Worm (Caenorhabditis elegans) whole organism, L1 larva: ENCODE data around the gene clec-247.
"Not testable (repeated sequence)": the region's sequence is repeated elsewhere in the genome, so short reads cannot be mapped to it uniquely, and the experiment has no call there.

Experiments used
- C04F5.9 ChIP-seq: sonication (generic microtip); optimal IDR thresholded peaks from 2 replicates; lab custom pipeline; 2016; ENCODE audit warnings: missing genetic modification characterization, missing compliant biosample characterization
- F16B12.6 ChIP-seq: fragments of 150-350 bp; optimal IDR thresholded peaks from 2 replicates; lab custom pipeline; 2014; ENCODE audit warnings: missing biosample characterization, missing genetic modification characterization
- alr-1 ChIP-seq: fragments of 200-800 bp; sonication (Bioruptor generic); optimal IDR thresholded peaks from 2 replicates; lab custom pipeline; 2018; ENCODE audit warnings: borderline replicate concordance, mild to moderate bottlenecking, missing genetic modification characterization, missing compliant biosample characterization
- aly-2 ChIP-seq: fragments of 150-350 bp; optimal IDR thresholded peaks from 2 replicates; lab custom pipeline; 2014; ENCODE audit warnings: missing biosample characterization, missing genetic modification characterization
- ceh-63 ChIP-seq: fragments of 200-800 bp; sonication (Bioruptor generic); optimal IDR thresholded peaks from 2 replicates; lab custom pipeline; 2018; ENCODE audit warnings: mild to moderate bottlenecking, missing genetic modification characterization, missing compliant biosample characterization
- ceh-90 ChIP-seq: sonication (generic microtip); optimal IDR thresholded peaks from 2 replicates; lab custom pipeline; 2016; ENCODE audit warnings: missing genetic modification characterization, missing compliant biosample characterization
- ces-1 ChIP-seq: fragments of 150-350 bp; optimal IDR thresholded peaks from 2 replicates; lab custom pipeline; 2014; ENCODE audit warnings: missing biosample characterization, missing genetic modification reagents, missing genetic modification characterization
- dpl-1 ChIP-seq, 3 experiments: fragments of 150-350 bp in 2 of 3; sonication (generic microtip) in 1 of 3; optimal IDR thresholded peaks; 2 replicates each; lab custom pipeline; 2014 to 2017; ENCODE audit warnings: missing biosample characterization in 3 of 3, missing genetic modification characterization in 3 of 3, missing genetic modification reagents in 3 of 3
- efl-1 ChIP-seq, 4 experiments: fragments of 150-350 bp; optimal IDR thresholded peaks in 3 of 4; peaks in 1 of 4; 1 replicate in 1 of 4; 2 replicates in 3 of 4; lab custom pipeline; 2014; ENCODE audit warnings: missing biosample characterization in 2 of 4, missing genetic modification characterization in 2 of 4, missing genetic modification reagents in 2 of 4
- efl-3 ChIP-seq: fragments of 200-800 bp; sonication (Bioruptor generic); optimal IDR thresholded peaks from 2 replicates; lab custom pipeline; 2018; ENCODE audit warnings: mild to moderate bottlenecking, missing genetic modification characterization, missing compliant biosample characterization
- elt-2 ChIP-seq: sonication (generic microtip); optimal IDR thresholded peaks from 2 replicates; lab custom pipeline; 2016; ENCODE audit warnings: missing genetic modification characterization, mild to moderate bottlenecking, inconsistent platforms, missing compliant biosample characterization, missing genetic modification reagents
- fkh-10 ChIP-seq: sonication (generic microtip); optimal IDR thresholded peaks from 2 replicates; lab custom pipeline; 2017; ENCODE audit warnings: missing biosample characterization, missing genetic modification reagents, missing genetic modification characterization
- fkh-4 ChIP-seq: sonication (generic microtip); optimal IDR thresholded peaks from 2 replicates; lab custom pipeline; 2016; ENCODE audit warnings: missing compliant biosample characterization, missing genetic modification characterization, borderline replicate concordance
- irx-1 ChIP-seq: sonication (generic microtip); optimal IDR thresholded peaks from 2 replicates; lab custom pipeline; 2016; ENCODE audit warnings: missing genetic modification characterization, missing compliant biosample characterization
- jun-1 ChIP-seq: fragments of 150-350 bp; optimal IDR thresholded peaks from 2 replicates; lab custom pipeline; 2014; ENCODE audit warnings: missing biosample characterization, missing genetic modification reagents, missing genetic modification characterization
- lin-13 ChIP-seq: fragments of 150-350 bp; optimal IDR thresholded peaks from 2 replicates; lab custom pipeline; 2014; ENCODE audit warnings: missing biosample characterization, missing genetic modification reagents, missing genetic modification characterization
- lir-3 ChIP-seq: sonication (generic microtip); optimal IDR thresholded peaks from 2 replicates; lab custom pipeline; 2016; ENCODE audit warnings: mild to moderate bottlenecking, missing genetic modification characterization, moderate library complexity, missing compliant biosample characterization; ENCODE audit not compliant: poor library complexity
- mab-9 ChIP-seq: fragments of 200-800 bp; sonication (Bioruptor generic); IDR thresholded peaks from 2 replicates; pipeline ENCODE4 v1.3.6; 2022; ENCODE audit warnings: missing genetic modification reagents, missing genetic modification characterization, missing compliant biosample characterization
- nhr-19 ChIP-seq: fragments of 200-800 bp; sonication (Bioruptor generic); conservative IDR thresholded peaks from 2 replicates; pipeline ENCODE4 v1.3.6; 2022; ENCODE audit warnings: missing genetic modification characterization, missing compliant biosample characterization
- nhr-47 ChIP-seq: sonication (generic microtip); optimal IDR thresholded peaks from 2 replicates; lab custom pipeline; 2016; ENCODE audit warnings: mild to moderate bottlenecking, missing genetic modification characterization, moderate library complexity, missing compliant biosample characterization
- nhr-76 ChIP-seq: sonication (generic microtip); optimal IDR thresholded peaks from 2 replicates; lab custom pipeline; 2017; ENCODE audit warnings: missing biosample characterization, missing genetic modification characterization
- nhr-84 ChIP-seq: sonication (generic microtip); optimal IDR thresholded peaks from 2 replicates; lab custom pipeline; 2017; ENCODE audit warnings: missing biosample characterization, missing genetic modification characterization
- nhr-90 ChIP-seq: sonication (generic microtip); optimal IDR thresholded peaks from 2 replicates; lab custom pipeline; 2016; ENCODE audit warnings: mild to moderate bottlenecking, missing genetic modification characterization, missing compliant biosample characterization; ENCODE audit not compliant: poor library complexity
- pag-3 ChIP-seq: sonication (generic microtip); optimal IDR thresholded peaks from 2 replicates; lab custom pipeline; 2017; ENCODE audit warnings: missing genetic modification characterization, mild to moderate bottlenecking, missing compliant biosample characterization, antibody characterized with exemption, borderline replicate concordance; ENCODE audit not compliant: insufficient read depth
- pqm-1 ChIP-seq: sonication (generic microtip); optimal IDR thresholded peaks from 3 replicates; lab custom pipeline; 2017; ENCODE audit warnings: missing biosample characterization, missing genetic modification characterization
- sox-4 ChIP-seq: sonication (generic microtip); optimal IDR thresholded peaks from 2 replicates; lab custom pipeline; 2016; ENCODE audit warnings: missing genetic modification characterization, missing compliant biosample characterization
- sptf-1 ChIP-seq: fragments of 150-350 bp; optimal IDR thresholded peaks from 2 replicates; lab custom pipeline; 2014; ENCODE audit warnings: missing biosample characterization, missing genetic modification characterization
- swsn-7 ChIP-seq: sonication (generic microtip); optimal IDR thresholded peaks from 2 replicates; lab custom pipeline; 2016; ENCODE audit warnings: missing genetic modification characterization, missing compliant biosample characterization
- tbx-2 ChIP-seq: sonication (generic microtip); optimal IDR thresholded peaks from 2 replicates; lab custom pipeline; 2016; ENCODE audit warnings: missing genetic modification characterization, missing compliant biosample characterization
- unc-130 ChIP-seq: fragments of 150-350 bp; optimal IDR thresholded peaks from 2 replicates; lab custom pipeline; 2017; ENCODE audit warnings: missing biosample characterization, missing genetic modification characterization, inconsistent platforms
- unc-62 ChIP-seq: fragments of 150-350 bp; optimal IDR thresholded peaks from 2 replicates; lab custom pipeline; 2014; ENCODE audit warnings: missing biosample characterization, missing genetic modification reagents, missing genetic modification characterization
- vab-15 ChIP-seq: sonication (generic microtip); optimal IDR thresholded peaks from 2 replicates; lab custom pipeline; 2017; ENCODE audit warnings: missing genotype, mild to moderate bottlenecking, missing genetic modification characterization, missing compliant biosample characterization
- xbp-1 ChIP-seq: sonication (generic microtip); optimal IDR thresholded peaks from 2 replicates; lab custom pipeline; 2016; ENCODE audit warnings: missing genetic modification characterization, missing compliant biosample characterization
- zag-1 ChIP-seq: fragments of 150-350 bp; optimal IDR thresholded peaks from 2 replicates; lab custom pipeline; 2014; ENCODE audit warnings: missing biosample characterization, missing genetic modification characterization
- ztf-11 ChIP-seq, 2 experiments: sonication (generic microtip); optimal IDR thresholded peaks; 2 replicates each; lab custom pipeline; 2016 to 2017; ENCODE audit warnings: missing genetic modification characterization in 2 of 2, missing biosample characterization in 1 of 2, missing compliant biosample characterization in 1 of 2

clec-247 gene

DNA sequence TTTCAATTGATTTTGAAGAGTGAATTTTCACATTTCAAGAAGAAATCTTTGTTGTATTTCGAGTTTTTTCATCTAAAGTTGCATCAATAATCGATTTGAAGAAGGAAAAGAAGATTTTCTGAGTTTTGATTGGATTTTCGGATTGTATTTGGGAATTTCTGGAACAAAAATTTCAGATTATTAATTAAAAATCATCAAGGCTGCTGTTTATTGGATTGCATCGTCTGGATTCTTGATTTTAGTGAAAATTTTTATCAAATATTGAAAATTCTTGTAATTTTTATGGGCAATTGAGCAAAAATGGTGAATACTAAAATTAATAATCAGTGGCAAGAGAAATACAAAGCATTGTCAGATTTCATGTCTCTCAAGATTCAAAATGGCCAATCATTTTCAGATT, 15.8 kb downstream of the clec-247 start, which contains the start of gene Y51A2A.5:
Gene Y51A2A.5 (plus strand): TSS at position 301 of the 400 bp plus-strand sequence.
- no peak for TF ChIP-seq dpl-1 (GFP tag; optimal IDR thresholded peaks at IDR 0.05; lab: Kevin White, UChicago)
- no peak for TF ChIP-seq nhr-84 (tag; lab: Kevin White, UChicago)
- no peak for TF ChIP-seq nhr-76 (tag; lab: Kevin White, UChicago)
- no peak for TF ChIP-seq irx-1 (tag; lab: Kevin White, UChicago)
- no peak for TF ChIP-seq fkh-10 (GFP tag; lab: Kevin White, UChicago)
- TF ChIP-seq elt-2 (tag; lab: Kevin White, UChicago) = no peak
- no peak for TF ChIP-seq jun-1
- TF ChIP-seq lir-3 = no peak
- TF ChIP-seq lin-13 (GFP tag; lab: Kevin White, UChicago) = no peak
- no peak for TF ChIP-seq nhr-19 (GFP tag; lab: Robert Waterston, UW)
- no peak for TF ChIP-seq nhr-47 (tag; lab: Kevin White, UChicago)
- no peak for TF ChIP-seq tbx-2 (tag; lab: Kevin White, UChicago)
- no peak for TF ChIP-seq ceh-90 (tag; lab: Kevin White, UChicago)
- no peak for TF ChIP-seq unc-62
- no peak for TF ChIP-seq swsn-7
- TF ChIP-seq alr-1 (tag; lab: Kevin White, UChicago) = no peak
- no peak for TF ChIP-seq nhr-90 (tag; lab: Kevin White, UChicago)
- TF ChIP-seq C04F5.9 (tag; lab: Kevin White, UChicago) = no peak
- TF ChIP-seq xbp-1 (tag; lab: Kevin White, UChicago) = no peak

DNA sequence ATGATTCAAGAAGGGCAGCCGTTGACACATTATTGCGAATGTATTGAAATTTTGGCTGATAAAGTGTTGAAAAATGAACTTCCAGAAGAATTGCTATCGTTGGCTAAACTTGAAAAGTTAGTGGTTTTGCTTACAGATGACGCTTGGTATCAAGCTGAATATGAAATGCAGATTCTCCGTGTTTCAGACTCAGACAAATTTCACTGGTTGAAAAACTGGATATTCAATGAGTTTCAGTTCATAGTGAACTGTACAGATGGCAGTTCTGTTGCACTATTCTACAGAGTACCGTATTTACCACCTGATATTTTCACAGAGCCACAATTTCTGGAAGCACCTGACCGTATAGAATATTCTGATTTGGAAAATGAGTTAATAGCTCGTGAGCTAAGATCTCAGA, 16.6 kb downstream of the clec-247 start:
- TF ChIP-seq swsn-7 = no peak
- no peak for TF ChIP-seq vab-15
- no peak for TF ChIP-seq efl-1 (optimal IDR thresholded peaks at IDR 0.05; lab: Kevin White, UChicago)
- TF ChIP-seq efl-1 (GFP tag; optimal IDR thresholded peaks at IDR 0.05 in 1 of 2; lab: Kevin White, UChicago) = no peak
- no peak for TF ChIP-seq mab-9 (GFP tag; lab: Robert Waterston, UW)
- TF ChIP-seq pag-3 (tag; lab: Kevin White, UChicago) = no peak
- TF ChIP-seq jun-1 = no peak
- TF ChIP-seq ztf-11 (tag; optimal IDR thresholded peaks at IDR 0.05; lab: Kevin White, UChicago) = no peak
- TF ChIP-seq aly-2 (tag; lab: Kevin White, UChicago) = no peak
- TF ChIP-seq nhr-76 (tag; lab: Kevin White, UChicago) = no peak
- TF ChIP-seq fkh-4 (tag; lab: Kevin White, UChicago) = no peak
- no peak for TF ChIP-seq C04F5.9 (tag; lab: Kevin White, UChicago)
- TF ChIP-seq efl-3 = no peak
- TF ChIP-seq unc-62 = no peak
- no peak for TF ChIP-seq irx-1 (tag; lab: Kevin White, UChicago)
- no peak for TF ChIP-seq F16B12.6

DNA sequence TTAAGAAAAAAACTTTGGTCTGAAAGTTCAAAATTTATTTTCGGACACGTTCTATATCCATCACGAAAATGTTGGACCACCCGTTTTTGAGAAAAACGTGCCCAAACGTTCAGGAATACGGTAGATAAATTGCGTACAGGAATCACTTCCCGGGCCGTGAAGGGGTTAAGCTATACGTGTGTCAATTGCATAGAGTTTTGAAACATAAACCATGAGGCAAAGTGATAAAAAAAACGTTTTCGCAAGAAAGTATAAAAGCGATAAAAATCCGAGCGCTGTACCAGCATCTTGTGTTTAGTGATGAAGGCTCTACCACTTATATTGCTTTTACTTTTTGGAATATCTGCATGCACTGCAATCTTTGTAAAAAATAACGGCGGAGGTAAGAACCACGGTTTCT, 19.7 kb downstream of the clec-247 start, which contains the start of gene Y51A2A.6:
Gene Y51A2A.6 (plus strand): TSS at position 301 of the 400 bp plus-strand sequence.
- not testable (repeated sequence) for TF ChIP-seq unc-130 (tag; lab: Kevin White, UChicago); ceh-63 (GFP tag; lab: Kevin White, UChicago); unc-62

DNA sequence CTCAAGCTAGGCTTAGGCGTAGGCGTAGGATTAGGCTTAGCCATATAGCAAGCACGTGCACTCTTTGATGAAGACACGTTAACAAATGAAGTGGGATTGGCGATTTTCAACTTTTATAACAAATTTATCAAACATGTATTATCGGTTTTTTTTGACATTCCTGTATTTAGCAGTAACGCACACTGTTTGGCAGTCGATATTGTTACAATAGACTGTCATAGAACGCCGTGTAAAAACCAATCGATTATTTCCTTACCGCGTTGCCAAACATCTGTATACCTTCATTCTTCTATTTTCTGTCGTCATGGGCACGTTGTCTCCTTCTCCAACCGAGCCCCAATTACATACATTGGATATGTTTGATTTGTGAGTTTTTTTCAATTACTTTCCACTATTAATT, 35.6 kb downstream of the clec-247 start, which contains the start of gene fbxb-119:
Gene fbxb-119 (plus strand): TSS at position 301 of the 400 bp plus-strand sequence.
- TF ChIP-seq aly-2 (tag; lab: Kevin White, UChicago) = no peak
- no peak for TF ChIP-seq ces-1 (GFP tag; lab: Kevin White, UChicago)
- no peak for TF ChIP-seq fkh-10 (GFP tag; lab: Kevin White, UChicago)
- no peak for TF ChIP-seq sox-4 (tag; lab: Kevin White, UChicago)
- TF ChIP-seq mab-9 (GFP tag; lab: Robert Waterston, UW) = no peak
- TF ChIP-seq xbp-1 (tag; lab: Kevin White, UChicago) = no peak
- TF ChIP-seq pqm-1 = no peak
- no peak for TF ChIP-seq lin-13 (GFP tag; lab: Kevin White, UChicago)
- no peak for TF ChIP-seq zag-1 (tag; lab: Kevin White, UChicago)
- no peak for TF ChIP-seq alr-1 (tag; lab: Kevin White, UChicago)
- no peak for TF ChIP-seq sptf-1
